Worm (Caenorhabditis elegans): Measurements from ENCODE around the gene sre-11.

sre-11 gene

DNA sequence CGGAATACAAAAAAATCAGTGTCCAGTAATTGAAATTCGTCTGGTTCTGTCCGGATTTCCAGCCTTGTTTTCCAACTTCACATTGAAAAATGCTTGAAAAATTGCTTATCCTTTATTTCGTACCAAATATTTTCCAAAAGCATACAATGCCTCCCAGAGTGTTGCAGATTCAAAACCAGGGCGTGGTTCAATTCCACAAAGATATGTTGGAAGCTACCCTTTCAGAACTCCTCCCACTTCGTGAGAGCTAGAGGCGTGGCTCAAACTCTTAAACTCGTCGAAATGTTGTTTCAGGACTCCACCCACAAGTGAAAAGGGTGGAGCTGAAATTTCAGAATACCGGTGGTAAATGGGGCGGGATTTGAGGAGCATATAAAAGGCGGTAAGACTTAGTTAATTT is 7.9 kb downstream of the sre-11 start, which contains the start of gene C12D5.3:
Gene C12D5.3 (plus strand): TSS at position 301 of the 400 bp plus-strand sequence.
- TF ChIP-seq ham-2 (GFP tag; optimal IDR thresholded peaks at IDR 0.05) (no peak), ztf-11 (tag; optimal IDR thresholded peaks at IDR 0.05) (no peak), mls-2 (tag; optimal IDR thresholded peaks at IDR 0.05) (no peak), ceh-43 (GFP tag; optimal IDR thresholded peaks at IDR 0.05) (no peak), flh-1 (GFP tag; optimal IDR thresholded peaks at IDR 0.05) (no peak), nhr-12 (tag; optimal IDR thresholded peaks at IDR 0.05) (no peak), snpc-4 (tag; optimal IDR thresholded peaks at IDR 0.05) (no peak), unc-62 (GFP tag; optimal IDR thresholded peaks at IDR 0.05) (no peak), unc-120 (tag; optimal IDR thresholded peaks at IDR 0.05; ENCODE audit: poor library complexity, severe bottlenecking) (no peak), elt-3 (tag; optimal IDR thresholded peaks at IDR 0.05) (no peak)

DNA sequence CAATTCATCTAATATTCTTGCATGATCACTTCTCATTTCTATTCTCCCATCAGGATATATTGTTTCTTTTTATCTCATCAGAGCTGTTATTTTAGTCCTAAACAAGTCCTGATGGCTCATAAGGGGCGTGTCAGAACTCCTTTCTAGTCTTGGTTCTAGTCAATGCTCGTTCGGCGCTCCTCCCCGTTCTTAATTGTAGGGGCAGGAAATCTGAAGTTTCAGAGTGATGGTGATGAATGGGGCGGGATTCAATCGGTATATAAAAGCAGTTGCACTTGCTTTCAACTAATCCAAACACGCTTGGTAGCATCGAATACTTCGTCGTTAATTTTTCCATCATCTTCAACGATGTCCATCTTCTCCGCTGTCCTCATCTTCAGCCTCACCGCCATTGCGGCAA is 11.5 kb downstream of the sre-11 start, which contains the start of gene C12D5.4:
Gene C12D5.4 (plus strand): TSS at position 301 of the 400 bp plus-strand sequence.
- no peak for TF ChIP-seq hlh-1 (tag; optimal IDR thresholded peaks at IDR 0.05)
- no peak for TF ChIP-seq elt-3 (tag; optimal IDR thresholded peaks at IDR 0.05)

DNA sequence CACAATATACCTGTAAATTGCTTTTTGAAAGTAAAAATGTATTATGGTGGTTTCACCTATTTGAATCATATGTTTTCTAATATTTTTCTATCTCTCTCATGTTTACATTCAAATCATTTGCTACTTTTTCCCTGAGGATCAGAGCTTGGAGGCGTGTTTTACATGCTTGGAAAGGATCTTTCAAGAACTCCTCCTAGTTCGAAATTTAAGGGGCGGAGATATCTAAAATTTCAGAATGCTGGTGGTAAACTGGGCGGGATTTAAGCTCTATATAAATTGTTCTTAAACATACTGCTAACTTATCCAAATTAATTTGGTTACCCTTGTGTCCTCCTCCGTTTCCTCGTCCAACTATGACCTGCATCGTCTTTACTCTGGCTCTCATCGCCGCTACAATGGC is 15.8 kb downstream of the sre-11 start, which contains the start of gene C12D5.5:
Gene C12D5.5 (plus strand): TSS at position 301 of the 400 bp plus-strand sequence.
- TF ChIP-seq tbx-8 (GFP tag; optimal IDR thresholded peaks at IDR 0.05) (no peak), lin-13 (tag; optimal IDR thresholded peaks at IDR 0.05) (no peak), nhr-237 (tag; optimal IDR thresholded peaks at IDR 0.05) (no peak), mep-1 (tag; optimal IDR thresholded peaks at IDR 0.05) (no peak), drap-1 (GFP tag; optimal IDR thresholded peaks at IDR 0.05) (no peak), nhr-28 (tag; optimal IDR thresholded peaks at IDR 0.05) (no peak), nhr-76 (tag; optimal IDR thresholded peaks at IDR 0.05) (no peak), ceh-83 (GFP tag; optimal IDR thresholded peaks at IDR 0.05) (no peak), blmp-1 (tag; optimal IDR thresholded peaks at IDR 0.05) (no peak), nhr-12 (tag; optimal IDR thresholded peaks at IDR 0.05) (no peak), lsy-2 (tag; optimal IDR thresholded peaks at IDR 0.05) (no peak), ztf-11 (tag; optimal IDR thresholded peaks at IDR 0.05) (no peak), ceh-39 (tag; optimal IDR thresholded peaks at IDR 0.05) (no peak), ces-1 (GFP tag; optimal IDR thresholded peaks at IDR 0.05) (no peak), zip-8 (tag; optimal IDR thresholded peaks at IDR 0.05) (no peak), pha-4 (tag; optimal IDR thresholded peaks at IDR 0.05) (no peak), M03D4.4 (tag; optimal IDR thresholded peaks at IDR 0.05) (no peak), ham-2 (GFP tag; optimal IDR thresholded peaks at IDR 0.05) (no peak)

DNA sequence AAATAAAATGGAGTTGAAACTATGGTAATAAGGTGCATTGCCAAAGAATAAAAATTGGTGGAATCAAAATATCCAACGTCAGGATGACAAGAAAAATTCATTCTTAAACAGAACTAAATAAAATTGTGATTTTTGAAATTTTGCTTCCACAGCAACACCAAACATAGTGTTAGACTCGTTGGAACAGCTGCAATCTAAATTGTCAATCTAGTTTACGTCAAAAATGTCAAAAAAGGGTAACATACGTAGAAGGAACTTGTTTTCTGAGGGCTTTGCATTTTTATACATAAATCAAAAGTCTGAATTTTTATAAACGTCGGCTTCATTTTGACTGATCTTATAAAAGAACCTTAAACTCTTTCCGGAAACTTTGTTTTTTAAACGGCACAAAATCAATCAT is 30.2 kb downstream of the sre-11 start, which contains the start of gene srh-200:
Gene srh-200 (minus strand): TSS at position 101 of the 400 bp plus-strand sequence.
- no peak for TF ChIP-seq sptf-1 (tag; optimal IDR thresholded peaks at IDR 0.05)
- TF ChIP-seq flh-1 (GFP tag; optimal IDR thresholded peaks at IDR 0.05), result no peak
- no peak for TF ChIP-seq lin-32 (GFP tag; optimal IDR thresholded peaks at IDR 0.05)
- no peak for TF ChIP-seq snpc-4 (tag; optimal IDR thresholded peaks at IDR 0.05)
- TF ChIP-seq nhr-237 (tag; optimal IDR thresholded peaks at IDR 0.05), result no peak
- TF ChIP-seq drap-1 (GFP tag; optimal IDR thresholded peaks at IDR 0.05), result no peak
- TF ChIP-seq ceh-83 (GFP tag; optimal IDR thresholded peaks at IDR 0.05), result no peak
- TF ChIP-seq lin-13 (tag; optimal IDR thresholded peaks at IDR 0.05), result no peak
- TF ChIP-seq nhr-2 (tag; optimal IDR thresholded peaks at IDR 0.05), result no peak
- no peak for TF ChIP-seq pha-4 (tag; optimal IDR thresholded peaks at IDR 0.05)
- TF ChIP-seq ceh-43 (GFP tag; optimal IDR thresholded peaks at IDR 0.05), result no peak
- no peak for TF ChIP-seq mep-1 (tag; optimal IDR thresholded peaks at IDR 0.05)
- no peak for TF ChIP-seq ham-2 (GFP tag; optimal IDR thresholded peaks at IDR 0.05)
- no peak for TF ChIP-seq ztf-11 (tag; optimal IDR thresholded peaks at IDR 0.05)
- no peak for TF ChIP-seq M03D4.4 (tag; optimal IDR thresholded peaks at IDR 0.05)
- TF ChIP-seq unc-62 (GFP tag; optimal IDR thresholded peaks at IDR 0.05), result no peak
- TF ChIP-seq unc-39 (tag; optimal IDR thresholded peaks at IDR 0.05), result no peak
- no peak for TF ChIP-seq ces-1 (GFP tag; optimal IDR thresholded peaks at IDR 0.05)

DNA sequence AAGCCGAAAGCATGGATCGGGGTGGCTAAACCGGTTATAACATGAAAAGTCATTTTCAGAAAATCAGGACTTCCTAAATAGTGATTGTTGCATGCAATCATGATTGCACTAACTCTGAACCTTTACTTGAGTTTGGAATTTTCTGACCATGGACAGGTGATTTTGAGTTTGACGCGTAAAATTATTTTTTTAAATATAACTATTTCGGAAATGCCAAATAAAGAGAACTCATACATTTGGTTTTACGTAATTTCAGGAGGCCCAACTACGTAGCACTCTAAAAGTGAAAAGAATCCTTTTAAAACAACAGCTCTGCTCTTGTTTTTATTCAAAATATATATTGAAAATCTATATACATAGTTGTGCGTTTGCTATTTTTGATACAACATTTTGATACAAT is 32.0 kb downstream of the sre-11 start, which contains the start of gene srh-234:
Gene srh-234 (minus strand): TSS at position 101 of the 400 bp plus-strand sequence.
- TF ChIP-seq lin-32 (GFP tag; optimal IDR thresholded peaks at IDR 0.05) (no peak), ces-1 (GFP tag; optimal IDR thresholded peaks at IDR 0.05) (no peak), pha-4 (tag; optimal IDR thresholded peaks at IDR 0.05) (no peak), nhr-12 (tag; optimal IDR thresholded peaks at IDR 0.05) (no peak), ceh-43 (GFP tag; optimal IDR thresholded peaks at IDR 0.05) (no peak), unc-39 (tag; optimal IDR thresholded peaks at IDR 0.05) (no peak), lin-13 (tag; optimal IDR thresholded peaks at IDR 0.05) (no peak), snpc-4 (tag; optimal IDR thresholded peaks at IDR 0.05) (no peak), flh-1 (GFP tag; optimal IDR thresholded peaks at IDR 0.05) (no peak), lsy-2 (tag; optimal IDR thresholded peaks at IDR 0.05) (no peak), blmp-1 (tag; optimal IDR thresholded peaks at IDR 0.05) (no peak), cnd-1 (tag; optimal IDR thresholded peaks at IDR 0.05) (no peak)

Measured in whole organism, mixed stage, embryonic.